Worm (Caenorhabditis elegans) whole organism, L3 larva: ENCODE data around the gene prx-5.

Experiments
- ZK546.5 ChIP-seq: sonication (generic microtip); optimal IDR thresholded peaks from 2 replicates; lab custom pipeline; 2017; ENCODE audit warnings: missing biosample characterization, missing genetic modification characterization
- ceh-82 ChIP-seq: fragments of 150-350 bp; optimal IDR thresholded peaks from 2 replicates; lab custom pipeline; 2014; ENCODE audit warnings: missing biosample characterization, missing genetic modification characterization
- elt-2 ChIP-seq: sonication (generic microtip); optimal IDR thresholded peaks from 2 replicates; lab custom pipeline; 2016; ENCODE audit warnings: missing genetic modification reagents, mild to moderate bottlenecking, missing genetic modification characterization, missing compliant biosample characterization
- elt-3 ChIP-seq, 3 experiments: fragments of 150-350 bp in 1 of 3; sonication (generic microtip) in 2 of 3; optimal IDR thresholded peaks; 2 replicates in 2 of 3; 4 replicates in 1 of 3; lab custom pipeline; 2014 to 2017; ENCODE audit warnings: missing biosample characterization in 3 of 3, missing genetic modification characterization in 3 of 3
- lsy-12 ChIP-seq: sonication (generic microtip); optimal IDR thresholded peaks from 2 replicates; lab custom pipeline; 2016; ENCODE audit warnings: mild to moderate bottlenecking, missing genetic modification characterization, missing compliant biosample characterization
- nhr-12 ChIP-seq: fragments of 150-350 bp; optimal IDR thresholded peaks from 2 replicates; lab custom pipeline; 2014; ENCODE audit warnings: missing biosample characterization, missing genetic modification characterization
- nhr-237 ChIP-seq: fragments of 150-350 bp; optimal IDR thresholded peaks from 2 replicates; lab custom pipeline; 2014; ENCODE audit warnings: missing biosample characterization, missing genetic modification characterization
- nhr-77 ChIP-seq: fragments of 150-350 bp; optimal IDR thresholded peaks from 2 replicates; lab custom pipeline; 2014; ENCODE audit warnings: missing biosample characterization, missing genetic modification characterization
- sea-2 ChIP-seq: fragments of 150-350 bp; sonication (generic microtip); optimal IDR thresholded peaks from 4 replicates; lab custom pipeline; 2014; ENCODE audit warnings: missing biosample characterization, missing genetic modification reagents, missing genetic modification characterization
- snpc-4 ChIP-seq: fragments of 150-350 bp; optimal IDR thresholded peaks from 2 replicates; lab custom pipeline; 2014; ENCODE audit warnings: missing biosample characterization, missing genetic modification characterization
- unc-62 ChIP-seq: fragments of 150-350 bp; sonication (generic microtip); optimal IDR thresholded peaks from 4 replicates; lab custom pipeline; 2014; ENCODE audit warnings: missing biosample characterization, missing genetic modification reagents, missing genetic modification characterization
- ztf-11 ChIP-seq: fragments of 150-350 bp; optimal IDR thresholded peaks from 2 replicates; lab custom pipeline; 2014; ENCODE audit warnings: missing biosample characterization, missing genetic modification characterization

DNA sequence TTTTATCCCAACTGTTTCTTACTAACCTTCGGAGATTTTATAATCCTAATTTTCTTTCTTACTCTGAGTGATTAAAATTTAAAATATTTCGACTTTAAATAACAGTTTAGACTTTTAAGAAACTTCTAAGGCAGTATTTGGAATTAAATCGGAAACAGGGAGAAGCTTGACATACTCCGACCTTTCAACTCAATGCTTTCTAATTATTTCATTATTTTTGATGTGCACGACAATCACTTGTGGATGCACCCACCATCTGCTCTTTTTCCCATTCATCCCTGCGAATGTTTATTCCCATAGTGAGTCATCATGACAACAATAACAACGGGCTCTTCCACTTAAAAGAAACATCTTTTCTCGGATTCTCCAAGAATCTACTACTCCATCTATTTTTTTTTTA is 44.0 kb downstream of the prx-5 start:
- TF ChIP-seq ZK546.5 (tag; lab: Kevin White, UChicago) = no peak
- TF ChIP-seq lsy-12 (tag; lab: Kevin White, UChicago) = no peak
- no peak for TF ChIP-seq elt-3 (tag; optimal IDR thresholded peaks at IDR 0.05; lab: Kevin White, UChicago)
- no peak for TF ChIP-seq ceh-82 (tag; lab: Kevin White, UChicago)
- no peak for TF ChIP-seq ztf-11 (tag; lab: Kevin White, UChicago)
- no peak for TF ChIP-seq nhr-237
- TF ChIP-seq elt-2 (tag; lab: Kevin White, UChicago) = no peak
- no peak for TF ChIP-seq sea-2
- no peak for TF ChIP-seq unc-62 (GFP tag; lab: Kevin White, UChicago)
- no peak for TF ChIP-seq snpc-4 (tag; lab: Kevin White, UChicago)
- TF ChIP-seq nhr-77 (tag; lab: Kevin White, UChicago) = no peak
- TF ChIP-seq nhr-12 (tag; lab: Kevin White, UChicago) = no peak
